Fruit fly (Drosophila melanogaster) Kc167 (cell line): ENCODE measurements around the gene CG11369.

ENCODE experiments used
- Myc ChIP-seq: fragments of >200 bp; optimal IDR thresholded peaks from 2 replicates; lab custom pipeline; 2017; ENCODE audit warnings: missing external identifiers
- Sin3A ChIP-seq: fragments of >200 bp; optimal IDR thresholded peaks from 2 replicates; lab custom pipeline; 2018; ENCODE audit warnings: missing external identifiers
- h ChIP-seq: fragments of >200 bp; optimal IDR thresholded peaks from 3 replicates; lab custom pipeline; 2018; ENCODE audit warnings: missing external identifiers
- insv ChIP-seq: fragments of >200 bp; optimal IDR thresholded peaks from 3 replicates; lab custom pipeline; 2018; ENCODE audit warnings: missing external identifiers
- psq ChIP-seq: fragments of >200 bp; optimal IDR thresholded peaks from 2 replicates; lab custom pipeline; 2017; ENCODE audit warnings: missing external identifiers
- ttk ChIP-seq: sonication (Bioruptor generic); optimal IDR thresholded peaks from 2 replicates; lab custom pipeline; 2017; ENCODE audit warnings: missing external identifiers

CG11369 gene

dm6 chrX:7543891-7544290, 30.2 kb upstream of the CG11369 start:
- TF ChIP-seq h = no peak

- TF ChIP-seq ttk (lab: Kevin White, UChicago) (no peak), psq (lab: Kevin White, UChicago) (no peak), insv (lab: Kevin White, UChicago) (no peak), h (no peak), Myc (lab: Kevin White, UChicago) (no peak), Sin3A (lab: Kevin White, UChicago) (no peak)
These were observed 27.7 kb upstream of the CG11369 start for dm6 chrX:7546362-7546761.

- TF ChIP-seq Myc (lab: Kevin White, UChicago) (no peak), insv (lab: Kevin White, UChicago) (no peak), psq (lab: Kevin White, UChicago) (no peak), h (no peak), ttk (lab: Kevin White, UChicago) (no peak)
These were observed 26.2 kb upstream of the CG11369 start, which contains the start of gene CG32719 for dm6 chrX:7547892-7548291. CG32719 (minus strand) TSS chrX:7547992.

- no peak for TF ChIP-seq Myc (lab: Kevin White, UChicago)
- no peak for TF ChIP-seq psq (lab: Kevin White, UChicago)
- TF ChIP-seq ttk (lab: Kevin White, UChicago) = no peak
- TF ChIP-seq insv (lab: Kevin White, UChicago) = no peak
- TF ChIP-seq Sin3A (lab: Kevin White, UChicago) = no peak
- no peak for TF ChIP-seq h
These were observed 23.4 kb upstream of the CG11369 start for dm6 chrX:7550704-7551103.

dm6 chrX:7552109-7552508, 22.0 kb upstream of the CG11369 start:
- TF ChIP-seq h (no peak), insv (lab: Kevin White, UChicago) (no peak), Sin3A (lab: Kevin White, UChicago) (no peak), psq (lab: Kevin White, UChicago) (no peak), ttk (lab: Kevin White, UChicago) (no peak), Myc (lab: Kevin White, UChicago) (no peak)

- no peak for TF ChIP-seq h
These were observed 20.6 kb upstream of the CG11369 start for dm6 chrX:7553446-7553845.

- no peak for TF ChIP-seq insv (lab: Kevin White, UChicago)
- TF ChIP-seq Myc (lab: Kevin White, UChicago) = no peak
- no peak for TF ChIP-seq ttk (lab: Kevin White, UChicago)
- TF ChIP-seq psq (lab: Kevin White, UChicago) = no peak
- no peak for TF ChIP-seq Sin3A (lab: Kevin White, UChicago)
- TF ChIP-seq h = no peak
These were observed 17.8 kb upstream of the CG11369 start for dm6 chrX:7556270-7556669.

dm6 chrX:7557652-7558051, 16.4 kb upstream of the CG11369 start:
- TF ChIP-seq psq (lab: Kevin White, UChicago) (no peak), h (no peak), Sin3A (lab: Kevin White, UChicago) (no peak), insv (lab: Kevin White, UChicago) (no peak), Myc (lab: Kevin White, UChicago) (no peak), ttk (lab: Kevin White, UChicago) (no peak)

dm6 chrX:7558646-7559045, 15.4 kb upstream of the CG11369 start:
- TF ChIP-seq h = no peak
- TF ChIP-seq ttk (lab: Kevin White, UChicago) = no peak
- no peak for TF ChIP-seq Sin3A (lab: Kevin White, UChicago)
- TF ChIP-seq psq (lab: Kevin White, UChicago) = no peak
- no peak for TF ChIP-seq insv (lab: Kevin White, UChicago)

dm6 chrX:7559913-7560312, 14.2 kb upstream of the CG11369 start:
- TF ChIP-seq Sin3A (lab: Kevin White, UChicago) (no peak), Myc (lab: Kevin White, UChicago) (no peak), psq (lab: Kevin White, UChicago) (no peak), insv (lab: Kevin White, UChicago) (no peak), ttk (lab: Kevin White, UChicago) (no peak), h (no peak)

dm6 chrX:7560720-7561119, 13.4 kb upstream of the CG11369 start:
- TF ChIP-seq insv (lab: Kevin White, UChicago) (no peak), psq (lab: Kevin White, UChicago) (no peak), h (no peak), ttk (lab: Kevin White, UChicago) (no peak), Sin3A (lab: Kevin White, UChicago) (no peak), Myc (lab: Kevin White, UChicago) (no peak)

dm6 chrX:7562622-7563021, 11.5 kb upstream of the CG11369 start:
- TF ChIP-seq Myc (lab: Kevin White, UChicago) = no peak
- TF ChIP-seq ttk (lab: Kevin White, UChicago) = no peak
- TF ChIP-seq insv (lab: Kevin White, UChicago) = no peak
- no peak for TF ChIP-seq h
- no peak for TF ChIP-seq Sin3A (lab: Kevin White, UChicago)
- TF ChIP-seq psq (lab: Kevin White, UChicago) = no peak

dm6 chrX:7568320-7568719, 5.8 kb upstream of the CG11369 start:
- TF ChIP-seq Myc (lab: Kevin White, UChicago) (no peak), psq (lab: Kevin White, UChicago) (no peak), ttk (lab: Kevin White, UChicago) (no peak), insv (lab: Kevin White, UChicago) (no peak), Sin3A (lab: Kevin White, UChicago) (no peak), h (no peak)
